Worm (Caenorhabditis elegans): ENCODE measurements around the gene srxa-4.

The srxa-4 gene

DNA sequence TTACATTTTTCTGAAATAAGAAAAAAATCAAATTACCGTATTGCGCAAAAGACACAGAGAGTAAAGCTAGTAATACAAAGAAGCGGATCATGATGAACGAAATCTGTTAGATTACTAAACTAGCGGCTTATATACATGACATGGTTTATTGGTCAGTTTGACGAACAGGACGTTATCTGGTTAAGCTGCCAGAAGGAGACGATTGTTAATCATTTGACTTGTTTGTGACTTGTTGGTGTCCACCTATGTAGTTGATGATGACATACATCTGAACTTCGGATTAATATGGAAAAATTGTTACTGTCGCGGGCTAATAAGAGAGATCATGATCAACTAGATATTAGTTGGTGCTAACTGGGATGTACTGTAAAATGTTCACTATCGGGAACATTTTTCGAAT is 20.2 kb upstream of the srxa-4 start, which contains the start of gene cnc-9:
cnc-9 (minus strand) TSS at position 101 of the 400 bp plus-strand sequence.
- no peak for TF ChIP-seq vab-7 (GFP tag; IDR thresholded peaks at IDR 0.05)
- TF ChIP-seq ceh-20 (GFP tag; IDR thresholded peaks at IDR 0.05), result no peak
- no peak for TF ChIP-seq egl-27 (tag; optimal IDR thresholded peaks at IDR 0.05)
- TF ChIP-seq nhr-25 (tag; optimal IDR thresholded peaks at IDR 0.05; ENCODE audit: borderline replicate concordance, insufficient read depth), result no peak

DNA sequence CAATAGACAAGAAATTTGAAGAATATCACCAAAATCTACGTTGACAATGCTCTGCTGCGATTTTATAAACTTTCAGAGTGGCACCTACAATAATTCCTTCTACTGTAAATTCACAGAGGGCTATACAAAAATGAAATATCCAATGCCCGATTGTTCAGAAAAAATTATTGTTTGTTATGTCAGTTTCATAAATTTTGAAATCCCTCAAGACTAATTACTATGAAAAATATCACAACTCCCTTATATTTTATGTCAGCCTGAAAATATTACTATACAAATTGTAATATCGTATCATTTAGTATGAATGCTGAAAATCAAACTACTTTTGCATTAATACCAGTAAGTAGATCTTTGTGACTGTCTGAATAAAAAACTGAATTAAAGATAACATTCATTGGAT is 19.7 kb upstream of the srxa-4 start, which contains the start of gene srx-60:
srx-60 (plus strand) TSS at position 301 of the 400 bp plus-strand sequence.
- TF ChIP-seq F37D6.2 (tag; optimal IDR thresholded peaks at IDR 0.05), result no peak
- TF ChIP-seq dmd-9 (GFP tag; IDR thresholded peaks at IDR 0.05), result no peak
- no peak for TF ChIP-seq ama-1 (optimal IDR thresholded peaks at IDR 0.05)
- no peak for TF ChIP-seq unc-62 (GFP tag; optimal IDR thresholded peaks at IDR 0.05 in 1 of 2)
- no peak for TF ChIP-seq unc-62 (tag; optimal IDR thresholded peaks at IDR 0.05)
- TF ChIP-seq dmd-8 (GFP tag; IDR thresholded peaks at IDR 0.05), result no peak
- no peak for TF ChIP-seq lin-1 (GFP tag; IDR thresholded peaks at IDR 0.05)
- no peak for TF ChIP-seq snpc-4 (tag; optimal IDR thresholded peaks at IDR 0.05)
- no peak for TF ChIP-seq ceh-82 (tag; optimal IDR thresholded peaks at IDR 0.05)
- TF ChIP-seq ceh-62 (tag; optimal IDR thresholded peaks at IDR 0.05), result no peak
- TF ChIP-seq spr-3 (GFP tag; optimal IDR thresholded peaks at IDR 0.05), result no peak

DNA sequence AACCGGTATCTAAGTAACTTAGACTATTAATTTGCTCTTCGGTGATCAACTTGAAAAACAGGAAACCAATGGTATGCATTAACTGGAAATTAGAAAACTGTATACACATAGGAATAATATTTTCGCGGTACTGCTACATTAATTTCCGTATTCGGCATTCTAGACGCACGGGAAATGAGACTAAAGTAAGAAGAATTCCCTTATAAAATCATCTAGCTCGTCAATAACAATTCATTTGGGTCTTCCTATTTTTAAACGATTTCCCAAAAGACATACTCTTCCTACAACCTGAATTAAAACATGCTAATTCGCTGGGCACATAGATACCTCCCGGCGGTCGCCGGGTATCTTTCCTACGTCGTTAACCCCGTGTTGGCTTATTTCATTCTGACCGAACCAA is 17.9 kb upstream of the srxa-4 start, which contains the start of gene srj-13:
srj-13 (plus strand) TSS at position 301 of the 400 bp plus-strand sequence.
- peak; percentile 32 for TF ChIP-seq aha-1 (tag)
- TF ChIP-seq lin-39 (tag; optimal IDR thresholded peaks at IDR 0.05), result no peak

DNA sequence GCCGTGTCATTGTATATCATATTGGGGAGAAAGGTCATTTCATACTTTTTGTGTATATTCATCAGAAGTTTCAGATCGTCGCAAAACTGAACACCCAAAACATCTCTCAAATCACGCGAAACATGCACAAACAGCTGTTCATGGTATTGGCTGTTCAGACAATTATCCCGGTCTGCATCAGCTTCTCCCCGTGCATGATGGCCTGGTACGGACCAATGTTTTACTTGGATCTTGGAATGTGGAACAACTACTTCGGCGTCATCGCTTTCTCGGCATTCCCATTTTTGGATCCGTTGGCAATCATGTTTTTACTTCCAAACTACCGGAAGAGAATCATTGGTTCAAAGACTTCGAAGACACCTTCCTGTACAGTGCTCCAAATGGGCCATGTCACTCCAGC is 16.8 kb upstream of the srxa-4 start:
- TF ChIP-seq mes-2 (tag; optimal IDR thresholded peaks at IDR 0.05; ENCODE audit: poor library complexity, severe bottlenecking) (no peak), unc-62 (GFP tag; optimal IDR thresholded peaks at IDR 0.05 in 1 of 2) (peak in 1 of 2 experiments; percentile 92), unc-62 (tag; optimal IDR thresholded peaks at IDR 0.05) (no peak)

DNA sequence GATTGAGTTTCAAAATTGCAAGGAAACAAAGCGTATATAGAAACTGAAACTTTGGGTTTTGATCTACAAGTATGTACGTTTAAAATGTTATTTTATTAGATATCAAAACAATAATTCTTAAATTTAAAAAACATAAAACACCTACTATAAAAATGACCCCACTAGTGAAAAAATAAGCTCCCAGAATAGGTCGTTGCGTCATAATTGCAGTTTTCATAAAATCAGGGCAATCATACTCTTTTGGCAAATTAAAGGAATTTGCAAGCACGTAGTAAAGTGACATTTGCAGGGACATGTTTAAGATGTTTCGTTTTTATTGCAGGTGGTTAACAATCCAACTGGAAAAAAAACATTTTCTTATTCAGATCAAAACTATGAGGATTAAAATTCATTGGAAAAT is 11.7 kb upstream of the srxa-4 start, which contains the start of gene srt-6:
srt-6 (minus strand) TSS at position 295 of the 400 bp plus-strand sequence.
- TF ChIP-seq Y105C5A.15 (GFP tag; IDR thresholded peaks at IDR 0.05) (no peak), zip-11 (GFP tag; IDR thresholded peaks at IDR 0.05) (no peak), egl-27 (tag; optimal IDR thresholded peaks at IDR 0.05) (no peak), nhr-10 (tag; optimal IDR thresholded peaks at IDR 0.05) (no peak), T26A8.4 (GFP tag; IDR thresholded peaks at IDR 0.05) (no peak), ama-1 (optimal IDR thresholded peaks at IDR 0.05) (no peak), dpl-1 (GFP tag; optimal IDR thresholded peaks at IDR 0.05) (no peak), ceh-20 (GFP tag; IDR thresholded peaks at IDR 0.05) (no peak), dve-1 (tag; optimal IDR thresholded peaks at IDR 0.05; ENCODE audit: insufficient read depth) (no peak), fos-1 (tag; optimal IDR thresholded peaks at IDR 0.05) (no peak), ZK337.2 (GFP tag; IDR thresholded peaks at IDR 0.05) (no peak), lin-29 (GFP tag; IDR thresholded peaks at IDR 0.05) (no peak), F49E8.2 (tag; optimal IDR thresholded peaks at IDR 0.05; ENCODE audit: borderline replicate concordance) (no peak), Y5F2A.4 (GFP tag; optimal IDR thresholded peaks at IDR 0.05) (no peak), zfp-3 (GFP tag; conservative IDR thresholded peaks at IDR 0.05) (no peak), ceh-32 (tag; optimal IDR thresholded peaks at IDR 0.05; ENCODE audit: poor library complexity) (no peak)

DNA sequence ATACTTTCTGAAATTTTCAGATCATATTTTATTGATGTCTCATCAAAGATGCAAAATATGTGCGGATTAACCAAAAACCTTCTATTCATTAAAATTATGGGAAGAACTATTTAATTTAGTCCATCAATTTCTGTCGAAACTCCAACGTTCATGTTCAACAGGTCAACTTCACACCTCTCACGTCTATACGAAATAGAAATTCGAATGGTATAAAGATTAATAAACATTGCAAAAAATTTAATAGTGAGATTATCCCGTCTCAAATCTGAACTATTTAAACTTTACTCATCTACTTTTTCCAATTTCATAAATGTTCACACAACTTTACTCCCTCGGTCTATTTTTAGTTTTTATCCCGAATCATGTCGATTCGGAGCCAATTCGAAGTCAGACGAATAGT is 10.7 kb upstream of the srxa-4 start, which contains the start of gene R13D7.2:
R13D7.2 (plus strand) TSS at position 301 of the 400 bp plus-strand sequence.
- no peak for TF ChIP-seq nhr-77 (tag; optimal IDR thresholded peaks at IDR 0.05)
- no peak for TF ChIP-seq lin-1 (GFP tag; IDR thresholded peaks at IDR 0.05)
- no peak for TF ChIP-seq aly-2 (tag; optimal IDR thresholded peaks at IDR 0.05)
- TF ChIP-seq ctbp-1 (GFP tag; IDR thresholded peaks at IDR 0.05), result no peak
- TF ChIP-seq arid-1 (GFP tag; conservative IDR thresholded peaks at IDR 0.05), result no peak
- TF ChIP-seq dpl-1 (GFP tag; optimal IDR thresholded peaks at IDR 0.05), result no peak
- no peak for TF ChIP-seq aha-1 (tag)
- TF ChIP-seq hif-1 (tag; optimal IDR thresholded peaks at IDR 0.05), result no peak
- TF ChIP-seq fkh-10 (GFP tag; optimal IDR thresholded peaks at IDR 0.05), result no peak
- TF ChIP-seq madf-5 (GFP tag; IDR thresholded peaks at IDR 0.05), result no peak
- TF ChIP-seq dve-1 (tag; optimal IDR thresholded peaks at IDR 0.05; ENCODE audit: insufficient read depth), result no peak
- TF ChIP-seq madf-9 (GFP tag; conservative IDR thresholded peaks at IDR 0.05), result no peak
- TF ChIP-seq saeg-2 (GFP tag; IDR thresholded peaks at IDR 0.05), result no peak
- no peak for TF ChIP-seq ZK546.5 (tag; optimal IDR thresholded peaks at IDR 0.05)
